Fruit fly (Drosophila melanogaster): ENCODE measurements around the gene Akap200.

- TF ChIP-seq rn (GFP tag; IDR thresholded peaks at IDR 0.05) = no peak
- TF ChIP-seq fd96Ca (GFP tag; IDR thresholded peaks at IDR 0.05) = no peak
- TF ChIP-seq CG15710 (tag; optimal IDR thresholded peaks at IDR 0.05) = no peak
- no peak for TF ChIP-seq CG12605 (GFP tag; IDR thresholded peaks at IDR 0.05)
These were observed 23.2 kb upstream of the Akap200 start, which contains the start of gene CG42820 for dm6 chr2L:8392298-8392697.

Measured in whole organism, pupa.